Worm (Caenorhabditis elegans) whole organism, L2 larva: ENCODE results near the gene gly-5.

Source experiments
- gmeb-1 ChIP-seq: fragments of 150-350 bp; optimal IDR thresholded peaks from 2 replicates; lab custom pipeline; 2014; ENCODE audit warnings: missing biosample characterization, missing genetic modification characterization
- lin-39 ChIP-seq: fragments of 150-350 bp; optimal IDR thresholded peaks from 2 replicates; lab custom pipeline; 2014; ENCODE audit warnings: missing biosample characterization, missing genetic modification reagents, missing genetic modification characterization
- mab-5 ChIP-seq: fragments of 150-350 bp; optimal IDR thresholded peaks from 2 replicates; lab custom pipeline; 2014; ENCODE audit warnings: missing biosample characterization, missing genetic modification characterization
- nhr-11 ChIP-seq: fragments of 150-350 bp; optimal IDR thresholded peaks from 2 replicates; lab custom pipeline; 2014; ENCODE audit warnings: missing biosample characterization, missing genetic modification characterization
- nhr-237 ChIP-seq: fragments of 150-350 bp; optimal IDR thresholded peaks from 2 replicates; lab custom pipeline; 2014; ENCODE audit warnings: missing biosample characterization, missing genetic modification characterization
- peb-1 ChIP-seq: fragments of 150-350 bp; optimal IDR thresholded peaks from 2 replicates; lab custom pipeline; 2014; ENCODE audit warnings: missing biosample characterization, missing genetic modification characterization
- unc-62 ChIP-seq: fragments of 150-350 bp; optimal IDR thresholded peaks from 2 replicates; lab custom pipeline; 2014; ENCODE audit warnings: missing biosample characterization, missing genetic modification reagents, missing genetic modification characterization
- zag-1 ChIP-seq: fragments of 150-350 bp; optimal IDR thresholded peaks from 2 replicates; lab custom pipeline; 2014; ENCODE audit warnings: missing biosample characterization, missing genetic modification characterization
- ztf-1 ChIP-seq: fragments of 200-800 bp; sonication (Bioruptor generic); conservative IDR thresholded peaks from 2 replicates; pipeline ENCODE4 v1.3.6; 2022; ENCODE audit warnings: missing genetic modification characterization, missing compliant biosample characterization
- ztf-11 ChIP-seq: sonication (generic microtip); optimal IDR thresholded peaks from 2 replicates; lab custom pipeline; 2017; ENCODE audit warnings: missing biosample characterization, missing genetic modification characterization

DNA sequence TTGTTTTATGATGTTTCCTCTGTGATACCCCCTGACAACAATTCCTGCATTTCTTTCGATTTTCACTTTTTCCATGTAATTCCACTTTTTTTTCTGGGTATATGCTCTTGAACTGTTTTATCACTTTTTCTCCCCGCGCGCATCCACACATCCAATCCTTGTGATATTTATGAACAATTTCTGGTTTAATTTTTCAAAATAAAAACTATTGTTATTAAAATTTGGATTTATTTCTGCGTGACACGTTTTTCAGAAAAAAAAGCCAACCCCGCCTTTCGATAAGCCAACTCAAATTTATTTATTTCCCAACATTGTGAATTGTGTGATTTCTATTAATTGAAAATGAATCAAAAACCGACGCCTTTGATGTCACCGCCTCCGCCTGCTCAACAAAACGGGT lies 17.5 kb downstream of the gly-5 start, which contains the start of gene Y39E4B.11:
- TF ChIP-seq mab-5 (tag; lab: Kevin White, UChicago) (no peak), ztf-1 (GFP tag; lab: Robert Waterston, UW) (no peak), nhr-237 (tag; lab: Kevin White, UChicago) (no peak), zag-1 (tag; lab: Kevin White, UChicago) (no peak), peb-1 (no peak), gmeb-1 (tag; lab: Kevin White, UChicago) (no peak), unc-62 (GFP tag; lab: Kevin White, UChicago) (no peak), ztf-11 (tag; lab: Kevin White, UChicago) (no peak), lin-39 (no peak), nhr-11 (no peak)
